In genomic region chrV:10237959-10238444, ce11 we compare ENCODE assay signal across 2 worm cellular contexts.
TF ChIP-seq lines count a peak whose summit lies in the region.

No protein-coding gene starts in this region.

TF ChIP-seq in whole organism, L4 larva, 104 proteins besides CTCF, POLR2A, EP300 and RAD21 (continued from another document):
- TF ChIP-seq dve-1 (tag; optimal IDR thresholded peaks at IDR 0.05; lab: Kevin White, UChicago; ENCODE audit: insufficient read depth) (no peak), mes-2 (tag; optimal IDR thresholded peaks at IDR 0.05; lab: Kevin White, UChicago; ENCODE audit: poor library complexity, severe bottlenecking) (peak; percentile 3), mdl-1 (tag; optimal IDR thresholded peaks at IDR 0.05; lab: Kevin White, UChicago) (no peak), mdt-29 (GFP tag; IDR thresholded peaks at IDR 0.05; lab: Robert Waterston, UW) (peak; percentile 33; the same call in 1 of the 2 replicates), unc-62 (GFP tag; optimal IDR thresholded peaks at IDR 0.05 in 1 of 2; lab: Kevin White, UChicago) (no peak), unc-62 (tag; optimal IDR thresholded peaks at IDR 0.05; lab: Kevin White, UChicago) (no peak), Y105C5A.15 (GFP tag; IDR thresholded peaks at IDR 0.05; lab: Robert Waterston, UW) (no peak), ces-1 (GFP tag; optimal IDR thresholded peaks at IDR 0.05; lab: Kevin White, UChicago) (no peak), lir-3 (tag; optimal IDR thresholded peaks at IDR 0.05; lab: Kevin White, UChicago) (no peak), dmd-9 (GFP tag; IDR thresholded peaks at IDR 0.05; lab: Robert Waterston, UW) (no peak), vab-7 (GFP tag; IDR thresholded peaks at IDR 0.05; lab: Robert Waterston, UW) (no peak), nhr-11 (tag; optimal IDR thresholded peaks at IDR 0.05; lab: Kevin White, UChicago) (no peak), daf-8 (GFP tag; IDR thresholded peaks at IDR 0.05; lab: Robert Waterston, UW) (no peak), lin-38 (GFP tag; IDR thresholded peaks at IDR 0.05; lab: Robert Waterston, UW) (peak; percentile 67), aly-2 (tag; optimal IDR thresholded peaks at IDR 0.05; lab: Kevin White, UChicago) (no peak), pha-4 (GFP tag; IDR thresholded peaks at IDR 0.05; lab: Robert Waterston, UW) (peak; percentile 50; the same call in 1 of the 2 replicates), pha-4 (tag; optimal IDR thresholded peaks at IDR 0.05; lab: Kevin White, UChicago) (no peak), lim-7 (GFP tag; IDR thresholded peaks at IDR 0.05; lab: Robert Waterston, UW) (no peak), F26F4.8 (GFP tag; conservative IDR thresholded peaks at IDR 0.05; lab: Robert Waterston, UW) (no peak), ZK546.5 (tag; optimal IDR thresholded peaks at IDR 0.05; lab: Kevin White, UChicago) (no peak), unc-130 (GFP tag; optimal IDR thresholded peaks at IDR 0.05; lab: Kevin White, UChicago) (peak; percentile 42), ceh-62 (tag; optimal IDR thresholded peaks at IDR 0.05; lab: Kevin White, UChicago) (no peak), duxl-1 (tag; optimal IDR thresholded peaks at IDR 0.05; lab: Kevin White, UChicago; ENCODE audit: poor library complexity) (no peak), Y75B8A.6 (GFP tag; IDR thresholded peaks at IDR 0.05; lab: Robert Waterston, UW) (0 out of 2 replicates have a peak, but pooled peaks have one; percentile 79), F44E2.7 (GFP tag; IDR thresholded peaks at IDR 0.05; lab: Robert Waterston, UW) (no peak), snpc-1.2 (GFP tag; IDR thresholded peaks at IDR 0.05; lab: Robert Waterston, UW) (no peak), nhr-102 (tag; optimal IDR thresholded peaks at IDR 0.05; lab: Kevin White, UChicago) (no peak), nhr-42 (GFP tag; IDR thresholded peaks at IDR 0.05; lab: Robert Waterston, UW) (no peak), arid-1 (GFP tag; conservative IDR thresholded peaks at IDR 0.05; lab: Robert Waterston, UW) (0 out of 2 replicates have a peak, but pooled peaks have one; percentile 6), zfp-3 (GFP tag; conservative IDR thresholded peaks at IDR 0.05; lab: Robert Waterston, UW) (no peak), ceh-82 (tag; optimal IDR thresholded peaks at IDR 0.05; lab: Kevin White, UChicago) (no peak), Y48G9A.11 (GFP tag; IDR thresholded peaks at IDR 0.05; lab: Robert Waterston, UW) (0 out of 2 replicates have a peak, but pooled peaks have one; percentile 23), Y5F2A.4 (GFP tag; optimal IDR thresholded peaks at IDR 0.05; lab: Kevin White, UChicago) (peak; percentile 18), jun-1 (tag; optimal IDR thresholded peaks at IDR 0.05; lab: Kevin White, UChicago) (no peak), hif-1 (tag; optimal IDR thresholded peaks at IDR 0.05; lab: Kevin White, UChicago) (no peak), nhr-10 (tag; optimal IDR thresholded peaks at IDR 0.05; lab: Kevin White, UChicago) (no peak)

TF ChIP-seq in whole organism, young adult, 124 proteins besides CTCF, POLR2A, EP300 and RAD21 (continued from another document):
- TF ChIP-seq cebp-1 (GFP tag; IDR thresholded peaks at IDR 0.05; lab: Robert Waterston, UW) (0 out of 2 replicates have a peak, but pooled peaks have one; percentile 12), cebp-1 (tag; optimal IDR thresholded peaks at IDR 0.05; lab: Kevin White, UChicago) (peak; percentile 57), madf-6 (GFP tag; IDR thresholded peaks at IDR 0.05; lab: Robert Waterston, UW) (peak; percentile 75), gei-17 (GFP tag; optimal IDR thresholded peaks at IDR 0.05; lab: Kevin White, UChicago) (no peak), lir-1 (GFP tag; conservative IDR thresholded peaks at IDR 0.05; lab: Robert Waterston, UW) (no peak), ceh-79 (tag; optimal IDR thresholded peaks at IDR 0.05; lab: Kevin White, UChicago) (peak; percentile 83), snpc-1.3 (tag; optimal IDR thresholded peaks at IDR 0.05; lab: Kevin White, UChicago; ENCODE audit: insufficient read depth) (no peak), attf-6 (GFP tag; IDR thresholded peaks at IDR 0.05; lab: Robert Waterston, UW) (peak; percentile 73; the same call in 1 of the 2 replicates), fkh-3 (tag; optimal IDR thresholded peaks at IDR 0.05; lab: Kevin White, UChicago) (peak; percentile 54), ekl-4 (GFP tag; IDR thresholded peaks at IDR 0.05; lab: Robert Waterston, UW) (peak; percentile 89), D2030.7 (GFP tag; IDR thresholded peaks at IDR 0.05; lab: Robert Waterston, UW) (0 out of 2 replicates have a peak, but pooled peaks have one; percentile 36), Y53G8AR.9 (GFP tag; conservative IDR thresholded peaks at IDR 0.05; lab: Robert Waterston, UW) (peak; percentile 75; the same call in 1 of the 2 replicates), attf-5 (GFP tag; optimal IDR thresholded peaks at IDR 0.05; lab: Kevin White, UChicago) (no peak), madf-10 (tag; optimal IDR thresholded peaks at IDR 0.05; lab: Kevin White, UChicago) (no peak), nhr-27 (tag; optimal IDR thresholded peaks at IDR 0.05; lab: Kevin White, UChicago) (peak; percentile 82), rec-8 (tag; optimal IDR thresholded peaks at IDR 0.05; lab: Kevin White, UChicago) (peak in 1 of 2 experiments; percentile 0), mcd-1 (GFP tag; IDR thresholded peaks at IDR 0.05; lab: Robert Waterston, UW) (no peak), F10E7.11 (tag; optimal IDR thresholded peaks at IDR 0.05; lab: Kevin White, UChicago) (peak; percentile 93), lsy-27 (tag; optimal IDR thresholded peaks at IDR 0.05; lab: Kevin White, UChicago; ENCODE audit: borderline replicate concordance, insufficient read depth) (no peak), nhr-80 (tag; optimal IDR thresholded peaks at IDR 0.05; lab: Kevin White, UChicago) (no peak), ztf-25 (GFP tag; IDR thresholded peaks at IDR 0.05; lab: Robert Waterston, UW) (peak; percentile 85), F33H1.4 (GFP tag; IDR thresholded peaks at IDR 0.05; lab: Robert Waterston, UW) (no peak), F22D6.2 (tag; optimal IDR thresholded peaks at IDR 0.05; lab: Kevin White, UChicago) (no peak), hmg-1.2 (GFP tag; IDR thresholded peaks at IDR 0.05; lab: Robert Waterston, UW) (peak; percentile 29; the same call in 1 of the 2 replicates), somi-1 (GFP tag; optimal IDR thresholded peaks at IDR 0.05; lab: Kevin White, UChicago) (no peak), cebp-2 (GFP tag; IDR thresholded peaks at IDR 0.05; lab: Robert Waterston, UW) (no peak), ceh-91 (GFP tag; IDR thresholded peaks at IDR 0.05; lab: Robert Waterston, UW) (peak; percentile 14; the same call in 1 of the 2 replicates), egl-44 (GFP tag; IDR thresholded peaks at IDR 0.05; lab: Robert Waterston, UW) (no peak), attf-3 (GFP tag; conservative IDR thresholded peaks at IDR 0.05; lab: Robert Waterston, UW) (no peak), Y53F4B.3 (GFP tag; IDR thresholded peaks at IDR 0.05; lab: Robert Waterston, UW) (no peak), F57A8.1 (GFP tag; optimal IDR thresholded peaks at IDR 0.05; lab: Kevin White, UChicago) (no peak), F39B2.1 (GFP tag; IDR thresholded peaks at IDR 0.05; lab: Robert Waterston, UW) (no peak; the same call in 1 of the 2 replicates), athp-1 (tag; optimal IDR thresholded peaks at IDR 0.05; lab: Kevin White, UChicago) (peak; percentile 95), nhr-179 (tag; optimal IDR thresholded peaks at IDR 0.05; lab: Kevin White, UChicago) (no peak), zim-3 (tag; optimal IDR thresholded peaks at IDR 0.05; lab: Kevin White, UChicago) (peak; percentile 4), hlh-12 (tag; optimal IDR thresholded peaks at IDR 0.05; lab: Kevin White, UChicago) (no peak), lin-40 (tag; optimal IDR thresholded peaks at IDR 0.05; lab: Kevin White, UChicago) (no peak), ceh-40 (GFP tag; IDR thresholded peaks at IDR 0.05; lab: Robert Waterston, UW) (no peak), efl-1 (GFP tag; optimal IDR thresholded peaks at IDR 0.05; lab: Kevin White, UChicago) (no peak), nfya-2 (GFP tag; IDR thresholded peaks at IDR 0.05; lab: Robert Waterston, UW) (no peak), dpl-1 (GFP tag; optimal IDR thresholded peaks at IDR 0.05; lab: Kevin White, UChicago) (no peak), ztf-28 (GFP tag; IDR thresholded peaks at IDR 0.05; lab: Robert Waterston, UW) (no peak), snpc-3.4 (tag; optimal IDR thresholded peaks at IDR 0.05; lab: Kevin White, UChicago) (no peak), lin-35 (GFP tag; optimal IDR thresholded peaks at IDR 0.05; lab: Kevin White, UChicago) (no peak), ceh-27 (GFP tag; optimal IDR thresholded peaks at IDR 0.05; lab: Kevin White, UChicago) (no peak), C17E4.6 (GFP tag; IDR thresholded peaks at IDR 0.05; lab: Robert Waterston, UW) (peak; percentile 49; the same call in 1 of the 2 replicates), sptf-2 (GFP tag; optimal IDR thresholded peaks at IDR 0.05; lab: Kevin White, UChicago) (no peak), tlf-1 (GFP tag; optimal IDR thresholded peaks at IDR 0.05; lab: Kevin White, UChicago) (peak; percentile 1), dpff-1 (tag; optimal IDR thresholded peaks at IDR 0.05; lab: Kevin White, UChicago) (peak; percentile 93), F57C9.4 (tag; optimal IDR thresholded peaks at IDR 0.05; lab: Kevin White, UChicago) (no peak), Y95B8A.8 (GFP tag; IDR thresholded peaks at IDR 0.05; lab: Robert Waterston, UW) (peak; percentile 85; the same call in 1 of the 2 replicates), Y67H2A.10 (GFP tag; conservative IDR thresholded peaks at IDR 0.05; lab: Robert Waterston, UW) (no peak), akir-1 (GFP tag; optimal IDR thresholded peaks at IDR 0.05; lab: Kevin White, UChicago) (no peak), mel-28 (tag; optimal IDR thresholded peaks at IDR 0.05; lab: Kevin White, UChicago; ENCODE audit: borderline replicate concordance) (peak; percentile 74), B0035.1 (tag; optimal IDR thresholded peaks at IDR 0.05; lab: Kevin White, UChicago) (peak; percentile 10), F49E8.2 (tag; optimal IDR thresholded peaks at IDR 0.05; lab: Kevin White, UChicago; ENCODE audit: insufficient read depth) (peak; percentile 58), hlh-26 (GFP tag; conservative IDR thresholded peaks at IDR 0.05; lab: Robert Waterston, UW) (no peak), T07F8.4 (tag; optimal IDR thresholded peaks at IDR 0.05; lab: Kevin White, UChicago) (no peak), aptf-3 (GFP tag; IDR thresholded peaks at IDR 0.05; lab: Robert Waterston, UW) (no peak), die-1 (tag; optimal IDR thresholded peaks at IDR 0.05; lab: Kevin White, UChicago) (peak; percentile 27), pbrm-1 (GFP tag; IDR thresholded peaks at IDR 0.05; lab: Robert Waterston, UW) (no peak; the same call in 1 of the 2 replicates), ZK185.1 (tag; optimal IDR thresholded peaks at IDR 0.05; lab: Kevin White, UChicago; ENCODE audit: poor library complexity, severe bottlenecking) (no peak), xnd-1 (tag; optimal IDR thresholded peaks at IDR 0.05; lab: Kevin White, UChicago) (peak; percentile 28), lin-54 (GFP tag; optimal IDR thresholded peaks at IDR 0.05; lab: Kevin White, UChicago) (peak; percentile 33), chd-7 (tag; optimal IDR thresholded peaks at IDR 0.05; lab: Kevin White, UChicago) (peak; percentile 78), lag-1 (GFP tag; IDR thresholded peaks at IDR 0.05; lab: Robert Waterston, UW) (no peak), hrde-1 (tag; optimal IDR thresholded peaks at IDR 0.05; lab: Kevin White, UChicago; ENCODE audit: borderline replicate concordance) (peak; percentile 77), sdz-38 (tag; optimal IDR thresholded peaks at IDR 0.05; lab: Kevin White, UChicago) (no peak), nhr-120 (GFP tag; IDR thresholded peaks at IDR 0.05; lab: Robert Waterston, UW) (no peak), B0336.3 (GFP tag; IDR thresholded peaks at IDR 0.05; lab: Robert Waterston, UW) (peak; percentile 82), aptf-2 (GFP tag; conservative IDR thresholded peaks at IDR 0.05; lab: Robert Waterston, UW) (no peak), nhr-90 (tag; optimal IDR thresholded peaks at IDR 0.05; lab: Kevin White, UChicago) (no peak), ceh-100 (GFP tag; IDR thresholded peaks at IDR 0.05; lab: Robert Waterston, UW) (no peak), madf-3 (GFP tag; IDR thresholded peaks at IDR 0.05; lab: Robert Waterston, UW) (peak; percentile 88), F55B11.4 (tag; optimal IDR thresholded peaks at IDR 0.05; lab: Kevin White, UChicago; ENCODE audit: borderline replicate concordance, insufficient read depth) (no peak), lin-26 (GFP tag; IDR thresholded peaks at IDR 0.05; lab: Robert Waterston, UW) (peak; percentile 64), atf-7 (tag; optimal IDR thresholded peaks at IDR 0.05; lab: Kevin White, UChicago) (peak; percentile 73), egl-18 (GFP tag; IDR thresholded peaks at IDR 0.05; lab: Robert Waterston, UW) (no peak), zfh-2 (GFP tag; conservative IDR thresholded peaks at IDR 0.05; lab: Robert Waterston, UW) (no peak), let-526 (GFP tag; IDR thresholded peaks at IDR 0.05; lab: Robert Waterston, UW) (no peak), dox-1 (GFP tag; IDR thresholded peaks at IDR 0.05; lab: Robert Waterston, UW) (peak; percentile 30; the same call in 1 of the 2 replicates), K12H6.12 (tag; optimal IDR thresholded peaks at IDR 0.05; lab: Kevin White, UChicago) (no peak), F52B5.7 (tag; optimal IDR thresholded peaks at IDR 0.05; lab: Kevin White, UChicago) (peak; percentile 91), unc-130 (GFP tag; optimal IDR thresholded peaks at IDR 0.05; lab: Kevin White, UChicago) (no peak)
